Worm (Caenorhabditis elegans) whole organism, L4 larva: ENCODE data around the gene Y26G10.1.

Source experiments
- Y5F2A.4 ChIP-seq: fragments of 200-800 bp; sonication (Bioruptor generic); optimal IDR thresholded peaks from 2 replicates; lab custom pipeline; 2018; ENCODE audit warnings: mild to moderate bottlenecking, missing genetic modification characterization, missing compliant biosample characterization
- ctbp-1 ChIP-seq: fragments of 200-800 bp; sonication (Bioruptor generic); IDR thresholded peaks from 2 replicates; pipeline ENCODE4 v1.3.6; 2022; ENCODE audit warnings: missing genetic modification reagents, missing genetic modification characterization, missing compliant biosample characterization
- lsy-2 ChIP-seq, 2 experiments: fragments of 150-350 bp in 1 of 2; sonication (generic microtip) in 1 of 2; optimal IDR thresholded peaks; 2 replicates each; lab custom pipeline; 2014 to 2017; ENCODE audit warnings: missing biosample characterization in 2 of 2, missing genetic modification characterization in 2 of 2
- nhr-28 ChIP-seq: fragments of 150-350 bp; optimal IDR thresholded peaks from 2 replicates; lab custom pipeline; 2014; ENCODE audit warnings: missing biosample characterization, missing genetic modification characterization

DNA sequence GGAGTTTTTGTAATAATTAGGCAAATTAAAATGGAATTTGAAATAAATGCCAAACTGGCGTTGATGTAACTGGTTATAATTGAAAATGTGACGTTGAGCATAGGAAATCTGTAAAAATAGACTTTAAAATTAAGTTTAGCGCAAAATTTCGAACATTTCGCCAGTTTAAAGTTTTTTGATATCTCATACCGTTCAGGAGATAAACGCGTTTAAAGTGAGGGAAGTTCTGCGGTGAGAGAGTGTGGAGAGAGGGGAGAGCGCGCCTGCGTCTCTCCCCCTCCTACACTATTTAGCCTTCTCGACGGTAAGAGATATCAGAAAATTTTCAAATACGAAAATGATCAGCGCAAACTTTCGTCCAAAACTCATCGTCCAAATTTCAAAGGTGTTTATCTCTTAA is 19.1 kb downstream of the Y26G10.1 start, which contains the start of gene str-92:
- TF ChIP-seq Y5F2A.4 (GFP tag; lab: Kevin White, UChicago) (no peak), nhr-28 (no peak), lsy-2 (tag; optimal IDR thresholded peaks at IDR 0.05; lab: Kevin White, UChicago) (no peak), ctbp-1 (GFP tag; lab: Robert Waterston, UW) (no peak)
